Worm (Caenorhabditis elegans): ENCODE results near the gene T25D10.1.

DNA sequence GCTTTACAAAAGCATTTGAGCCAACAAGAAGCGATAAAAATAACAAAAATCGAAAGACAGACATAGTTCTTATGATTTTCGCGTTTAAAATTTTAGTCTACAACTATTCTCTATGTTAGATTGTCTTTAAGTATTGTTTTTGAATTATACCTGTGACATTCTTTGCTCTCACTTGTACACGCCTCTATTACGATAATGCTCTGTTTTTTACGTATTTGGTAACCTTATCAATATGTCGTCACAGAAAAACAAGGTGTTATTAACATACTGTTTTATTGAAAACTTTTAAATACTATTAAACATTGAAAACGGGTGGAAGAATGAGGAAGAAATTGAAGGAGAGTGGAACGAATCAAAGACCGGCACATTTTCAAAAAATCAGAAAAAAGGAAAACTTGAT lies 4.1 kb downstream of the T25D10.1 start, which contains the start of gene spp-11:
- TF ChIP-seq tbx-2 (tag; optimal IDR thresholded peaks at IDR 0.05) (no peak), pag-3 (tag; optimal IDR thresholded peaks at IDR 0.05; ENCODE audit: borderline replicate concordance) (no peak), pha-4 (tag; optimal IDR thresholded peaks at IDR 0.05) (no peak), mec-3 (tag; optimal IDR thresholded peaks at IDR 0.05; ENCODE audit: borderline replicate concordance) (no peak), C08G9.2 (tag; optimal IDR thresholded peaks at IDR 0.05) (no peak)
